Worm (Caenorhabditis elegans) whole organism, L3 larva: ENCODE measurements around the gene drp-1.

ENCODE experiments used
- ceh-16 ChIP-seq: sonication (generic microtip); optimal IDR thresholded peaks from 2 replicates; lab custom pipeline; 2017; ENCODE audit warnings: missing biosample characterization, missing genetic modification characterization
- hmg-11 ChIP-seq: sonication (generic microtip); optimal IDR thresholded peaks from 2 replicates; lab custom pipeline; 2016; ENCODE audit warnings: missing genetic modification characterization, missing compliant biosample characterization
- jun-1 ChIP-seq: fragments of 150-350 bp; optimal IDR thresholded peaks from 2 replicates; lab custom pipeline; 2014; ENCODE audit warnings: missing biosample characterization, missing genetic modification reagents, missing genetic modification characterization
- nhr-11 ChIP-seq: fragments of 150-350 bp; optimal IDR thresholded peaks from 2 replicates; lab custom pipeline; 2014; ENCODE audit warnings: missing biosample characterization, missing genetic modification characterization
- nhr-12 ChIP-seq: fragments of 150-350 bp; optimal IDR thresholded peaks from 2 replicates; lab custom pipeline; 2014; ENCODE audit warnings: missing biosample characterization, missing genetic modification characterization
- nhr-23 ChIP-seq: fragments of 150-350 bp; optimal IDR thresholded peaks from 2 replicates; lab custom pipeline; 2014; ENCODE audit warnings: missing biosample characterization, missing genetic modification reagents, missing genetic modification characterization
- nhr-25 ChIP-seq: sonication (generic microtip); optimal IDR thresholded peaks from 2 replicates; lab custom pipeline; 2017; ENCODE audit warnings: missing biosample characterization, missing genetic modification characterization
- nhr-76 ChIP-seq: fragments of 150-350 bp; sonication (generic microtip); optimal IDR thresholded peaks from 5 replicates; lab custom pipeline; 2014; ENCODE audit warnings: missing biosample characterization, missing genetic modification characterization
- sea-2 ChIP-seq: fragments of 150-350 bp; sonication (generic microtip); optimal IDR thresholded peaks from 4 replicates; lab custom pipeline; 2014; ENCODE audit warnings: missing biosample characterization, missing genetic modification reagents, missing genetic modification characterization
- skn-1 ChIP-seq: fragments of 150-350 bp; optimal IDR thresholded peaks from 2 replicates; lab custom pipeline; 2014; ENCODE audit warnings: missing biosample characterization, missing genetic modification characterization
- tbx-2 ChIP-seq: sonication (generic microtip); optimal IDR thresholded peaks from 2 replicates; lab custom pipeline; 2016; ENCODE audit warnings: mild to moderate bottlenecking, missing genetic modification characterization, missing compliant biosample characterization
- zag-1 ChIP-seq: fragments of 150-350 bp; optimal IDR thresholded peaks from 2 replicates; lab custom pipeline; 2014; ENCODE audit warnings: missing biosample characterization, missing genetic modification characterization

ce11 chrIV:5583184-5583583 lies 44.9 kb downstream of the drp-1 start:
- TF ChIP-seq zag-1 (tag; lab: Kevin White, UChicago) (no peak), skn-1 (tag; lab: Kevin White, UChicago) (no peak), hmg-11 (tag; lab: Kevin White, UChicago) (no peak), jun-1 (tag; lab: Kevin White, UChicago) (no peak), sea-2 (GFP tag; lab: Kevin White, UChicago) (no peak), tbx-2 (tag; lab: Kevin White, UChicago) (no peak), nhr-76 (no peak), nhr-25 (tag; lab: Kevin White, UChicago) (no peak), nhr-12 (tag; lab: Kevin White, UChicago) (no peak), ceh-16 (tag; lab: Kevin White, UChicago) (no peak), nhr-11 (tag; lab: Kevin White, UChicago) (no peak), nhr-23 (tag; lab: Kevin White, UChicago) (no peak)
